Fruit fly (Drosophila melanogaster) whole organism, wandering third instar larva: Measurements from ENCODE around the gene CG11815.

ENCODE experiments used
- Abd-B ChIP-seq: fragments of >200 bp; optimal IDR thresholded peaks from 2 replicates; lab custom pipeline; 2017; ENCODE audit warnings: missing biosample characterization, missing genetic modification characterization
- HLH106 ChIP-seq: fragments of 200-800 bp; optimal IDR thresholded peaks from 3 replicates; lab custom pipeline; 2019; ENCODE audit warnings: missing biosample characterization, mild to moderate bottlenecking, missing genetic modification characterization, moderate library complexity
- OdsH ChIP-seq: fragments of 200-800 bp; sonication (Bioruptor generic); optimal IDR thresholded peaks from 2 replicates; lab custom pipeline; 2016; ENCODE audit warnings: missing biosample characterization, mild to moderate bottlenecking, missing genetic modification characterization
- fru ChIP-seq: fragments of 200-800 bp; sonication (Bioruptor generic); optimal IDR thresholded peaks from 3 replicates; lab custom pipeline; 2016; ENCODE audit warnings: missing biosample characterization, mild to moderate bottlenecking, missing genetic modification characterization
- h ChIP-seq: fragments of 200-800 bp; sonication (Bioruptor generic); optimal IDR thresholded peaks from 3 replicates; lab custom pipeline; 2016; ENCODE audit warnings: missing biosample characterization, mild to moderate bottlenecking, missing genetic modification characterization
- jim ChIP-seq: fragments of 175-275, 200-325 bp; sonication (Bioruptor generic); optimal IDR thresholded peaks from 2 replicates; lab custom pipeline; 2016; ENCODE audit warnings: missing biosample characterization, mild to moderate bottlenecking, missing genetic modification characterization
- psq ChIP-seq: fragments of 200-800 bp; sonication (Bioruptor generic); optimal IDR thresholded peaks from 3 replicates; lab custom pipeline; 2017; ENCODE audit warnings: missing biosample characterization, mild to moderate bottlenecking, missing genetic modification characterization, moderate library complexity

DNA sequence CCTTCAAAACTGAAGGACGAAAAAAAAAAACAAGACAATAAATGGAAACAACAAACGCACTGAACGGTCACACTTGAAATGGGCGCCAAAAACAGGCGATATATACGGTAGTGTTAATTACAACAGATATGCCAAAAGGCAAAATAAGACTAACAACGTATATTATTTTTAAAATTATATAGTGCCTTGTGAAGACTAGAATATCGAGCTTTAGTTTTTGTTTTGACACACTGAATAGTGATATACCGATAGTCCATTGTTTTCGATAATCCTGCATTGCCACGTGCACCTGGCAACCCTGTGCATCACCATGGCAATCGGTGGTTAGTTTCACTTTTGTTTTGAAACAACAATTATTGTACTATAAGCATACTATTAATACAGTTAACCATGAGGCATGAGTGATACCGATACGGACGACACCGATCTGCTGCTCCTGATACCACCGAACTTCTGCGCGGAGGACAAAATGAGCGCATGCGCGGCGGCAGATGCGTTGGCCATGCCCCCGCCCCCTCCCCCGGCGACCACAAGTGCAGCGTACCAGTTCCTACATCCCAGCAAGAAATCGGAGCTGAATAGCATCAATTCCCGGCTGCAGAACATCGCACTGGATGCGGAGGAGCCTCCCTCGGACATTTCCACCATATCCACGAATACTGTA is 23.4 kb downstream of the CG11815 start, which contains the start of the genes mu2 and Cnb:
- TF ChIP-seq fru (no peak), jim (GFP tag; lab: Kevin White, UChicago) (no peak), Abd-B (GFP tag; lab: Kevin White, UChicago) (no peak), psq (GFP tag; lab: Kevin White, UChicago) (peak; percentile 23), OdsH (no peak), HLH106 (tag; lab: Kevin White, UChicago) (no peak), h (GFP tag; lab: Kevin White, UChicago) (no peak)
